Fruit fly (Drosophila melanogaster) whole organism, embryonic: ENCODE measurements around the gene ZIPIC.

Experiments
- BEAF-32 ChIP-seq: fragments of 200-800 bp; sonication (Bioruptor generic); optimal IDR thresholded peaks from 3 replicates; lab custom pipeline; 2017; ENCODE audit warnings: missing biosample characterization, missing genetic modification characterization, mild to moderate bottlenecking, moderate library complexity, missing genetic modification reagents
- Bteb2 ChIP-seq: fragments of 200-800 bp; sonication (Bioruptor generic); optimal IDR thresholded peaks from 2 replicates; lab custom pipeline; 2016; ENCODE audit warnings: missing biosample characterization, missing genetic modification characterization
- CG11560 ChIP-seq: fragments of 200-800 bp; sonication (Bioruptor generic); IDR thresholded peaks from 3 replicates; pipeline ENCODE4 v1.3.6; 2022; ENCODE audit warnings: missing biosample characterization, missing genetic modification characterization
- CG12104 ChIP-seq: fragments of 200-800 bp; sonication (Bioruptor generic); optimal IDR thresholded peaks from 3 replicates; lab custom pipeline; 2016; ENCODE audit warnings: missing biosample characterization, missing genetic modification characterization
- CG14014 ChIP-seq: fragments of 200-800 bp; sonication (Bioruptor generic); IDR thresholded peaks from 2 replicates; pipeline ENCODE4 v1.3.6; 2022; ENCODE audit warnings: missing biosample characterization, missing genetic modification characterization
- CG15011 ChIP-seq: fragments of 200-800 bp; sonication (Bioruptor generic); optimal IDR thresholded peaks from 3 replicates; lab custom pipeline; 2018; ENCODE audit warnings: missing biosample characterization, mild to moderate bottlenecking, missing genetic modification characterization
- CG1529 ChIP-seq: fragments of 200-800 bp; sonication (Bioruptor generic); optimal IDR thresholded peaks from 3 replicates; lab custom pipeline; 2018; ENCODE audit warnings: missing biosample characterization, missing genetic modification characterization
- CG17186 ChIP-seq: fragments of 200-800 bp; sonication (Bioruptor generic); optimal IDR thresholded peaks from 3 replicates; lab custom pipeline; 2017; ENCODE audit warnings: missing biosample characterization, missing genetic modification reagents, missing genetic modification characterization
- CG2116 ChIP-seq: fragments of 200-800 bp; sonication (Bioruptor generic); optimal IDR thresholded peaks from 3 replicates; lab custom pipeline; 2018; ENCODE audit warnings: missing biosample characterization, mild to moderate bottlenecking, missing genetic modification characterization
- CG31365 ChIP-seq: fragments of 200-800 bp; sonication (Bioruptor generic); optimal IDR thresholded peaks from 2 replicates; lab custom pipeline; 2018; ENCODE audit warnings: missing biosample characterization, mild to moderate bottlenecking, missing genetic modification characterization
- CG32767 ChIP-seq: fragments of 200-800 bp; sonication (Bioruptor generic); IDR thresholded peaks from 2 replicates; pipeline ENCODE4 v1.3.6; 2022; ENCODE audit warnings: missing biosample characterization, missing genetic modification characterization
- CG33557 ChIP-seq: fragments of 200-800 bp; sonication (Bioruptor generic); optimal IDR thresholded peaks from 2 replicates; lab custom pipeline; 2019; ENCODE audit warnings: missing biosample characterization, mild to moderate bottlenecking, missing genetic modification characterization, moderate library complexity
- CG4328 ChIP-seq: fragments of 200-800 bp; sonication (Bioruptor generic); optimal IDR thresholded peaks from 3 replicates; lab custom pipeline; 2017; ENCODE audit warnings: missing biosample characterization, missing genetic modification reagents, missing genetic modification characterization
- CG6765 ChIP-seq: fragments of 200-800 bp; sonication (Bioruptor generic); optimal IDR thresholded peaks from 3 replicates; lab custom pipeline; 2017; ENCODE audit warnings: missing biosample characterization, mild to moderate bottlenecking, missing genetic modification characterization
- CG8359 ChIP-seq: fragments of 200-800 bp; sonication (Bioruptor generic); optimal IDR thresholded peaks from 2 replicates; lab custom pipeline; 2017; ENCODE audit warnings: missing biosample characterization, mild to moderate bottlenecking, missing genetic modification characterization, borderline replicate concordance
- CHES-1-like ChIP-seq: fragments of 200-800 bp; sonication (Bioruptor generic); optimal IDR thresholded peaks from 2 replicates; lab custom pipeline; 2016; ENCODE audit warnings: missing biosample characterization, missing genetic modification characterization
- CTCF ChIP-seq: fragments of 200-800 bp; sonication (Bioruptor generic); optimal IDR thresholded peaks from 2 replicates; lab custom pipeline; 2017; ENCODE audit warnings: missing biosample characterization, mild to moderate bottlenecking, missing genetic modification characterization, moderate library complexity
- H2.0 ChIP-seq: fragments of 200-800 bp; sonication (Bioruptor generic); IDR thresholded peaks from 2 replicates; pipeline ENCODE4 v1.3.6; 2022; ENCODE audit warnings: missing biosample characterization, missing genetic modification characterization
- HLH54F ChIP-seq: fragments of 200-800 bp; sonication (Bioruptor generic); optimal IDR thresholded peaks from 3 replicates; lab custom pipeline; 2016; ENCODE audit warnings: missing biosample characterization, missing genetic modification characterization
- Jarid2 ChIP-seq: fragments of 200-800 bp; sonication (Bioruptor generic); optimal IDR thresholded peaks from 3 replicates; lab custom pipeline; 2017; ENCODE audit warnings: mild to moderate bottlenecking, missing biosample characterization, missing genetic modification reagents, missing genetic modification characterization
- MBD-R2 ChIP-seq: fragments of 200-800 bp; sonication (Bioruptor generic); IDR thresholded peaks from 2 replicates; pipeline ENCODE4 v1.3.6; 2022; ENCODE audit warnings: missing biosample characterization, missing genetic modification characterization
- NC2α ChIP-seq: fragments of 200-800 bp; sonication (Bioruptor generic); optimal IDR thresholded peaks from 2 replicates; lab custom pipeline; 2016; ENCODE audit warnings: missing biosample characterization, missing genetic modification characterization
- Nf-YB ChIP-seq: fragments of 200-800 bp; sonication (Bioruptor generic); optimal IDR thresholded peaks from 3 replicates; lab custom pipeline; 2019; ENCODE audit warnings: missing biosample characterization, mild to moderate bottlenecking, missing genetic modification characterization, moderate library complexity
- Nf-YC ChIP-seq: fragments of 200-800 bp; optimal IDR thresholded peaks from 3 replicates; lab custom pipeline; 2019; ENCODE audit warnings: missing biosample characterization, mild to moderate bottlenecking, missing genetic modification characterization, moderate library complexity
- Ptx1 ChIP-seq: fragments of 200-800 bp; sonication (Bioruptor generic); IDR thresholded peaks from 2 replicates; pipeline ENCODE4 v1.3.6; 2022; ENCODE audit warnings: missing biosample characterization, missing genetic modification characterization
- Trl ChIP-seq, 3 experiments: fragments of >200 bp in 2 of 3; fragments of 200-800 bp in 1 of 3; sonication (Bioruptor generic) in 1 of 3; optimal IDR thresholded peaks; 2 replicates in 1 of 3; 3 replicates in 2 of 3; lab custom pipeline; 2016 to 2017; ENCODE audit warnings: missing biosample characterization in 1 of 3, missing genetic modification characterization in 1 of 3
- ac ChIP-seq: fragments of 200-800 bp; sonication (Bioruptor generic); optimal IDR thresholded peaks from 3 replicates; lab custom pipeline; 2017; ENCODE audit warnings: missing biosample characterization, mild to moderate bottlenecking, missing genetic modification characterization
- bbx ChIP-seq: fragments of 200-800 bp; sonication (Bioruptor generic); IDR thresholded peaks from 2 replicates; pipeline ENCODE4 v1.3.6; 2022; ENCODE audit warnings: missing biosample characterization, missing genetic modification characterization; ENCODE audit not compliant: partially characterized antibody
- bigmax ChIP-seq: fragments of 200-800 bp; sonication (Bioruptor generic); optimal IDR thresholded peaks from 2 replicates; lab custom pipeline; 2018; ENCODE audit warnings: missing biosample characterization, mild to moderate bottlenecking, missing genetic modification characterization
- cwo ChIP-seq: fragments of 200-800 bp; sonication (Bioruptor generic); optimal IDR thresholded peaks from 3 replicates; lab custom pipeline; 2017; ENCODE audit warnings: missing biosample characterization, missing genetic modification characterization, mild to moderate bottlenecking, moderate library complexity, missing genetic modification reagents
- dimm ChIP-seq: fragments of 200-800 bp; sonication (Bioruptor generic); IDR thresholded peaks from 2 replicates; pipeline ENCODE4 v1.3.6; 2022; ENCODE audit warnings: missing biosample characterization, missing genetic modification characterization
- disco-r ChIP-seq: fragments of 200-800 bp; sonication (Bioruptor generic); optimal IDR thresholded peaks from 2 replicates; lab custom pipeline; 2016; ENCODE audit warnings: missing biosample characterization, missing genetic modification characterization
- eve ChIP-seq, 2 experiments: fragments of >200 bp; optimal IDR thresholded peaks; 2 replicates each; lab custom pipeline; 2017; ENCODE audit warnings: missing biosample characterization in 2 of 2, missing genetic modification characterization in 2 of 2
- gem ChIP-seq: fragments of 200-800 bp; sonication (Bioruptor generic); optimal IDR thresholded peaks from 2 replicates; lab custom pipeline; 2019; ENCODE audit warnings: missing biosample characterization, mild to moderate bottlenecking, missing genetic modification characterization, moderate library complexity
- knrl ChIP-seq: fragments of 200-800 bp; sonication (Bioruptor generic); IDR thresholded peaks from 3 replicates; pipeline ENCODE4 v1.3.6; 2022; ENCODE audit warnings: missing biosample characterization, missing genetic modification characterization; ENCODE audit not compliant: partially characterized antibody
- lilli ChIP-seq: fragments of 200-800 bp; sonication (Bioruptor generic); optimal IDR thresholded peaks from 3 replicates; lab custom pipeline; 2016; ENCODE audit warnings: missing biosample characterization, missing genetic modification characterization
- mld ChIP-seq: fragments of 200-800 bp; sonication (Bioruptor generic); IDR thresholded peaks from 3 replicates; pipeline ENCODE4 v1.3.6; 2022; ENCODE audit warnings: missing biosample characterization, missing genetic modification characterization; ENCODE audit not compliant: partially characterized antibody
- oc ChIP-seq: fragments of 200-800 bp; sonication (Bioruptor generic); optimal IDR thresholded peaks from 2 replicates; lab custom pipeline; 2018; ENCODE audit warnings: missing biosample characterization, mild to moderate bottlenecking, missing genetic modification characterization, moderate library complexity
- p53 ChIP-seq: fragments of 200-800 bp; sonication (Bioruptor generic); optimal IDR thresholded peaks from 2 replicates; lab custom pipeline; 2016; ENCODE audit warnings: missing biosample characterization, missing genetic modification characterization
- pnt ChIP-seq: fragments of 200-800 bp; sonication (Bioruptor generic); optimal IDR thresholded peaks from 3 replicates; lab custom pipeline; 2016; ENCODE audit warnings: missing biosample characterization, missing genetic modification characterization
- rib ChIP-seq: fragments of 200-800 bp; sonication (Bioruptor generic); IDR thresholded peaks from 2 replicates; pipeline ENCODE4 v1.3.6; 2022; ENCODE audit warnings: missing biosample characterization, missing genetic modification characterization
- scrt ChIP-seq: fragments of 200-800 bp; sonication (Bioruptor generic); optimal IDR thresholded peaks from 2 replicates; lab custom pipeline; 2018; ENCODE audit warnings: missing biosample characterization, mild to moderate bottlenecking, missing genetic modification characterization, moderate library complexity
- sens ChIP-seq: fragments of 200-800 bp; sonication (Bioruptor generic); peaks from one replicate; lab custom pipeline; 2016; ENCODE audit warnings: missing biosample characterization, missing genetic modification characterization
- sqz ChIP-seq: fragments of 200-800 bp; sonication (Bioruptor generic); optimal IDR thresholded peaks from 3 replicates; lab custom pipeline; 2018; ENCODE audit warnings: missing biosample characterization, mild to moderate bottlenecking, missing genetic modification characterization
- stwl ChIP-seq: fragments of 200-800 bp; sonication (Bioruptor generic); optimal IDR thresholded peaks from 3 replicates; lab custom pipeline; 2018; ENCODE audit warnings: missing biosample characterization, mild to moderate bottlenecking, missing genetic modification characterization, moderate library complexity
- tio ChIP-seq: fragments of 200-800 bp; sonication (Bioruptor generic); optimal IDR thresholded peaks from 2 replicates; lab custom pipeline; 2017; ENCODE audit warnings: missing biosample characterization, missing genetic modification characterization, inconsistent platforms
- tll ChIP-seq, 2 experiments: fragments of 200-800 bp in 1 of 2; fragments of >200 bp in 1 of 2; sonication (Bioruptor generic) in 1 of 2; optimal IDR thresholded peaks; 2 replicates each; lab custom pipeline; 2017 to 2019; ENCODE audit warnings: missing biosample characterization in 2 of 2, missing genetic modification characterization in 2 of 2, mild to moderate bottlenecking in 1 of 2, moderate library complexity in 1 of 2
- wor ChIP-seq: fragments of 200-800 bp; sonication (Bioruptor generic); IDR thresholded peaks from 2 replicates; pipeline ENCODE4 v1.3.6; 2022; ENCODE audit warnings: missing biosample characterization, missing genetic modification characterization

Gene ZIPIC

DNA sequence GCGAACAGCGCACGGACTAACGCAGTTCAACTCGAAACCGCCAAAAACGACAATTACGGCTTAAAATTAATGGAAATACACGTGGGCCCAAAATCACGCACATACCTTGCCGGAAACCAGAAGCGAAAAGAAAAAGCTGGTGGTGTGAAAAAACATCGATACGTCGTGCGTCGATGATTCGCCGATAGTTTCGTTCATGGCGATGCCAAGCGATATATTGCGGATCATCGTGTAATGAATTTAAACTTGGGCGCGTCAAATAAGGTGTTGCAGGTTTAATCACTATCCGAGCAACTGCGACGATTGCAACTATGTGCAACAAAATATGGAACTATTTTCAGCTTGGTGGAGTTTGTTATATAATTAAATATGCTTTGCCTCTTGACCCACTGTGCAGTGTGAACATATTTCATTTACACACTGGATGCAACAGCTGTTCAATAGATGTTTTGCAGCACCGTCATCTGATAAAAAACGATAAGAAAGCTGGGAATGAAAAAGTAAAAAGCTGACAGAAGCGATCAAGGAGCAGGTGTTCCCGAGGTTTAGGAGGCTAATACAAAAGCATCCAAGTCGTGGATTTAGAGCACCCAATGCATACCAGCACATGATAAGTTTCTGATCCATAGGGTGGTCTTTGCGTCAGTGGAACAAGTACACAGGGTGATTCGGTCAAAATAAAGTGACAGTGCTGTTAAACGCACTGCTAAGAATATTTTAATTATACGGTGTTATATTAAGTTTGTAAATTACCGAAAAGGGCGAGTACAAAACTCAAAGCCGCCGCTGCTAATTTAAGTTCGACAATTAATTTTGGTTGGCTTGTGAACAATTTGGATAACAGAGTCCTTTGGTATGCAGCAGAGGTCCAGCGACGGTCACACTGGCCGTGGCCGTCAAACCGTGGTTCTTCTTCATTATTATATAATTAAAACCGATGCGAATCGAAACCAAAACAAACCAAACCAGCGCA is 9.6 kb upstream of the ZIPIC start, which contains the start of the genes RpL32 and CG7943 (continued):
- peak; percentile 91 for TF ChIP-seq CG15011 (GFP tag; lab: Kevin White, UChicago)
- TF ChIP-seq wor (GFP tag; lab: Robert Waterston, UW), result peak; percentile 82
- TF ChIP-seq CG12104, result peak; percentile 92
- TF ChIP-seq CG8359 (GFP tag; lab: Kevin White, UChicago), result peak; percentile 85
- peak; percentile 85 for TF ChIP-seq CG32767 (GFP tag; lab: Robert Waterston, UW)
- peak; percentile 71 for TF ChIP-seq CG1529
- peak; percentile 93 for TF ChIP-seq lilli (GFP tag; lab: Kevin White, UChicago)
- peak; percentile 97 for TF ChIP-seq sens (GFP tag; lab: Kevin White, UChicago)
- peak; percentile 96 for TF ChIP-seq pnt (GFP tag; lab: Kevin White, UChicago)
- peak; percentile 87 for TF ChIP-seq scrt (GFP tag; lab: Kevin White, UChicago)
- peak; percentile 95 for TF ChIP-seq Ptx1
- peak; percentile 81 for TF ChIP-seq oc (tag; lab: Kevin White, UChicago)
- peak; percentile 79 for TF ChIP-seq stwl (tag; lab: Kevin White, UChicago)
- peak; percentile 40 to 85 for TF ChIP-seq tll (GFP tag; optimal IDR thresholded peaks at IDR 0.05; lab: Kevin White, UChicago)
- TF ChIP-seq Bteb2 (GFP tag; lab: Kevin White, UChicago), result peak; percentile 92
- TF ChIP-seq bbx (GFP tag; lab: Robert Waterston, UW), result peak; percentile 100
- TF ChIP-seq bigmax (GFP tag; lab: Kevin White, UChicago), result peak; percentile 81
- TF ChIP-seq HLH54F (GFP tag; lab: Kevin White, UChicago), result peak; percentile 90
- peak; percentile 67 for TF ChIP-seq CTCF (GFP tag; lab: Kevin White, UChicago)
- peak; percentile 94 for TF ChIP-seq CG4328
- peak; percentile 94 for TF ChIP-seq p53
- peak; percentile 70 for TF ChIP-seq CG33557 (GFP tag; lab: Kevin White, UChicago)
- peak; percentile 86 for TF ChIP-seq dimm (GFP tag; lab: Robert Waterston, UW)
- TF ChIP-seq disco-r (GFP tag; lab: Kevin White, UChicago), result peak; percentile 92
- TF ChIP-seq CG31365 (tag; lab: Kevin White, UChicago), result peak; percentile 84
- TF ChIP-seq CG11560, result peak; percentile 84
- peak; percentile 86 for TF ChIP-seq Nf-YC (tag; lab: Kevin White, UChicago)
- TF ChIP-seq MBD-R2 (GFP tag; lab: Robert Waterston, UW), result peak; percentile 89
- TF ChIP-seq tio (GFP tag; lab: Kevin White, UChicago), result no peak
- peak; percentile 62 for TF ChIP-seq Nf-YB (GFP tag; lab: Kevin White, UChicago)
- TF ChIP-seq cwo (GFP tag; lab: Kevin White, UChicago), result peak; percentile 82
- TF ChIP-seq CG6765, result peak; percentile 95
- peak in 1 of 2 experiments; percentile 77 for TF ChIP-seq eve (GFP tag; optimal IDR thresholded peaks at IDR 0.05; lab: Kevin White, UChicago)
- peak; percentile 74 for TF ChIP-seq NC2α (GFP tag; lab: Kevin White, UChicago)
- TF ChIP-seq H2.0 (GFP tag; lab: Robert Waterston, UW), result peak; percentile 83
- peak; percentile 91 for TF ChIP-seq CHES-1-like (GFP tag; lab: Kevin White, UChicago)
- no peak for TF ChIP-seq Trl (optimal IDR thresholded peaks at IDR 0.05; lab: Kevin White, UChicago)
- TF ChIP-seq Trl (GFP tag; optimal IDR thresholded peaks at IDR 0.05; lab: Kevin White, UChicago), result peak; percentile 98
- TF ChIP-seq CG17186, result peak; percentile 99
- TF ChIP-seq ac (GFP tag; lab: Kevin White, UChicago), result peak; percentile 54
- peak; percentile 94 for TF ChIP-seq rib (GFP tag; lab: Robert Waterston, UW)
- TF ChIP-seq knrl (GFP tag; lab: Robert Waterston, UW), result peak; percentile 100
- peak; percentile 85 for TF ChIP-seq sqz (GFP tag; lab: Kevin White, UChicago)
- TF ChIP-seq gem, result peak; percentile 90
- TF ChIP-seq mld (GFP tag; lab: Robert Waterston, UW), result peak; percentile 100
- TF ChIP-seq Jarid2 (GFP tag; lab: Kevin White, UChicago), result peak; percentile 85
- peak; percentile 96 for TF ChIP-seq CG14014 (GFP tag; lab: Robert Waterston, UW)
- peak; percentile 100 for TF ChIP-seq BEAF-32 (GFP tag; lab: Kevin White, UChicago)
- peak; percentile 95 for TF ChIP-seq CG2116 (GFP tag; lab: Kevin White, UChicago)
